Worm (Caenorhabditis elegans) whole organism, young adult: ENCODE data around the gene C18A11.1.

Source experiments
- B0261.1 ChIP-seq: sonication (generic microtip); optimal IDR thresholded peaks from 2 replicates; lab custom pipeline; 2016; ENCODE audit warnings: mild to moderate bottlenecking, missing genetic modification characterization, moderate library complexity, missing compliant biosample characterization
- B0336.3 ChIP-seq: fragments of 200-800 bp; sonication (Bioruptor generic); IDR thresholded peaks from 2 replicates; pipeline ENCODE4 v1.3.6; 2022; ENCODE audit warnings: missing genetic modification characterization, missing compliant biosample characterization
- F22D6.2 ChIP-seq: sonication (generic microtip); optimal IDR thresholded peaks from 2 replicates; lab custom pipeline; 2016; ENCODE audit warnings: mild to moderate bottlenecking, missing genetic modification characterization, missing compliant biosample characterization
- F39B2.1 ChIP-seq: fragments of 200-800 bp; sonication (Bioruptor generic); IDR thresholded peaks from 2 replicates; pipeline ENCODE4 v1.3.6; 2022; ENCODE audit warnings: missing genetic modification reagents, missing genetic modification characterization, missing compliant biosample characterization
- F49E8.2 ChIP-seq: sonication (generic microtip); optimal IDR thresholded peaks from 3 replicates; lab custom pipeline; 2017; ENCODE audit warnings: missing genetic modification characterization, mild to moderate bottlenecking, missing compliant biosample characterization, antibody characterized with exemption, moderate library complexity; ENCODE audit not compliant: insufficient read depth
- F52B5.7 ChIP-seq: sonication (generic microtip); optimal IDR thresholded peaks from 2 replicates; lab custom pipeline; 2016; ENCODE audit warnings: mild to moderate bottlenecking, missing genetic modification characterization, missing compliant biosample characterization
- F55B11.4 ChIP-seq: sonication (generic microtip); optimal IDR thresholded peaks from 2 replicates; lab custom pipeline; 2016; ENCODE audit warnings: missing compliant biosample characterization, missing genetic modification characterization, borderline replicate concordance; ENCODE audit not compliant: insufficient read depth
- Y53F4B.3 ChIP-seq: fragments of 200-800 bp; sonication (Bioruptor generic); IDR thresholded peaks from 2 replicates; pipeline ENCODE4 v1.3.6; 2022; ENCODE audit warnings: missing genetic modification reagents, missing genetic modification characterization, missing compliant biosample characterization
- ZK185.1 ChIP-seq: sonication (generic microtip); optimal IDR thresholded peaks from 2 replicates; lab custom pipeline; 2016; ENCODE audit warnings: mild to moderate bottlenecking, missing genetic modification characterization, missing compliant biosample characterization; ENCODE audit not compliant: poor library complexity, severe bottlenecking
- athp-1 ChIP-seq: sonication (generic microtip); optimal IDR thresholded peaks from 2 replicates; lab custom pipeline; 2017; ENCODE audit warnings: mild to moderate bottlenecking, missing genetic modification characterization, missing compliant biosample characterization
- attf-5 ChIP-seq: fragments of 200-800 bp; sonication (Bioruptor generic); optimal IDR thresholded peaks from 2 replicates; lab custom pipeline; 2018; ENCODE audit warnings: mild to moderate bottlenecking, missing genetic modification characterization, missing compliant biosample characterization
- ccch-3 ChIP-seq: fragments of 200-800 bp; sonication (Bioruptor generic); optimal IDR thresholded peaks from 2 replicates; lab custom pipeline; 2018; ENCODE audit warnings: mild to moderate bottlenecking, missing genetic modification characterization, missing compliant biosample characterization
- ceh-79 ChIP-seq: sonication (generic microtip); optimal IDR thresholded peaks from 2 replicates; lab custom pipeline; 2017; ENCODE audit warnings: mild to moderate bottlenecking, missing genetic modification characterization, missing compliant biosample characterization
- ceh-91 ChIP-seq: fragments of 200-800 bp; sonication (Bioruptor generic); IDR thresholded peaks from 2 replicates; pipeline ENCODE4 v1.3.6; 2022; ENCODE audit warnings: missing genetic modification reagents, missing genetic modification characterization, missing compliant biosample characterization
- dpff-1 ChIP-seq: sonication (generic microtip); optimal IDR thresholded peaks from 2 replicates; lab custom pipeline; 2017; ENCODE audit warnings: mild to moderate bottlenecking, missing genetic modification characterization, missing compliant biosample characterization
- dpl-1 ChIP-seq: fragments of 150-350 bp; optimal IDR thresholded peaks from 2 replicates; lab custom pipeline; 2014; ENCODE audit warnings: missing biosample characterization, missing genetic modification reagents, missing genetic modification characterization
- efl-1 ChIP-seq: fragments of 150-350 bp; optimal IDR thresholded peaks from 2 replicates; lab custom pipeline; 2014; ENCODE audit warnings: missing biosample characterization, missing genetic modification reagents, missing genetic modification characterization
- egl-44 ChIP-seq: fragments of 200-800 bp; sonication (Bioruptor generic); IDR thresholded peaks from 2 replicates; pipeline ENCODE4 v1.3.6; 2022; ENCODE audit warnings: missing genetic modification reagents, missing genetic modification characterization, missing compliant biosample characterization
- egrh-3 ChIP-seq: fragments of 200-800 bp; sonication (Bioruptor generic); IDR thresholded peaks from 2 replicates; pipeline ENCODE4 v1.3.6; 2022; ENCODE audit warnings: missing genetic modification reagents, missing genetic modification characterization, missing compliant biosample characterization
- fkh-3 ChIP-seq: sonication (generic microtip); optimal IDR thresholded peaks from 2 replicates; lab custom pipeline; 2016; ENCODE audit warnings: mild to moderate bottlenecking, missing genetic modification characterization, missing compliant biosample characterization
- gei-17 ChIP-seq: fragments of 200-800 bp; sonication (Bioruptor generic); optimal IDR thresholded peaks from 2 replicates; lab custom pipeline; 2018; ENCODE audit warnings: mild to moderate bottlenecking, missing genetic modification characterization, missing compliant biosample characterization
- him-1 ChIP-seq: sonication (generic microtip); optimal IDR thresholded peaks from 2 replicates; lab custom pipeline; 2016; ENCODE audit warnings: missing genotype, missing genetic modification reagents, missing genetic modification characterization, missing compliant biosample characterization
- hlh-12 ChIP-seq: sonication (generic microtip); optimal IDR thresholded peaks from 2 replicates; lab custom pipeline; 2016; ENCODE audit warnings: missing genetic modification characterization, missing compliant biosample characterization
- hmg-20 ChIP-seq: fragments of 200-800 bp; sonication (Bioruptor generic); IDR thresholded peaks from 2 replicates; pipeline ENCODE4 v1.3.6; 2022; ENCODE audit warnings: missing genetic modification reagents, missing genetic modification characterization, missing compliant biosample characterization
- lin-40 ChIP-seq: sonication (generic microtip); optimal IDR thresholded peaks from 2 replicates; lab custom pipeline; 2016; ENCODE audit warnings: missing genetic modification characterization, mild to moderate bottlenecking, missing compliant biosample characterization, missing genotype, missing genetic modification reagents
- lin-54 ChIP-seq: fragments of 200-800 bp; sonication (Bioruptor generic); optimal IDR thresholded peaks from 2 replicates; lab custom pipeline; 2018; ENCODE audit warnings: mild to moderate bottlenecking, missing genetic modification characterization, missing compliant biosample characterization
- madf-3 ChIP-seq: fragments of 200-800 bp; sonication (Bioruptor generic); IDR thresholded peaks from 2 replicates; pipeline ENCODE4 v1.3.6; 2022; ENCODE audit warnings: missing genetic modification reagents, missing genetic modification characterization, missing compliant biosample characterization
- madf-6 ChIP-seq: fragments of 200-800 bp; sonication (Bioruptor generic); IDR thresholded peaks from 2 replicates; pipeline ENCODE4 v1.3.6; 2022; ENCODE audit warnings: missing genetic modification reagents, missing genetic modification characterization, missing compliant biosample characterization
- madf-8 ChIP-seq: fragments of 200-800 bp; sonication (Bioruptor generic); conservative IDR thresholded peaks from 2 replicates; pipeline ENCODE4 v1.3.6; 2022; ENCODE audit warnings: missing genetic modification reagents, missing genetic modification characterization, missing compliant biosample characterization
- mcd-1 ChIP-seq: fragments of 200-800 bp; sonication (Bioruptor generic); IDR thresholded peaks from 2 replicates; pipeline ENCODE4 v1.3.6; 2022; ENCODE audit warnings: missing genetic modification reagents, missing genetic modification characterization, missing compliant biosample characterization
- mes-4 ChIP-seq: sonication (generic microtip); optimal IDR thresholded peaks from 2 replicates; lab custom pipeline; 2016; ENCODE audit warnings: missing genotype, missing genetic modification characterization, missing compliant biosample characterization
- nfya-1 ChIP-seq: sonication (generic microtip); optimal IDR thresholded peaks from 2 replicates; lab custom pipeline; 2017; ENCODE audit warnings: antibody characterized with exemption, missing compliant biosample characterization, missing genetic modification characterization, borderline replicate concordance; ENCODE audit not compliant: insufficient read depth
- nfya-2 ChIP-seq: fragments of 200-800 bp; sonication (Bioruptor generic); IDR thresholded peaks from 2 replicates; pipeline ENCODE4 v1.3.6; 2022; ENCODE audit warnings: missing genetic modification reagents, missing genetic modification characterization, missing compliant biosample characterization
- nfyb-1 ChIP-seq: fragments of 200-800 bp; sonication (Bioruptor generic); IDR thresholded peaks from 2 replicates; pipeline ENCODE4 v1.3.6; 2022; ENCODE audit warnings: missing genetic modification reagents, missing genetic modification characterization, missing compliant biosample characterization
- nhr-120 ChIP-seq: fragments of 200-800 bp; sonication (Bioruptor generic); IDR thresholded peaks from 2 replicates; pipeline ENCODE4 v1.3.6; 2022; ENCODE audit warnings: missing genetic modification characterization, missing compliant biosample characterization
- nhr-90 ChIP-seq: sonication (generic microtip); optimal IDR thresholded peaks from 2 replicates; lab custom pipeline; 2016; ENCODE audit warnings: missing genotype, mild to moderate bottlenecking, missing genetic modification characterization, missing compliant biosample characterization
- pbrm-1 ChIP-seq: fragments of 200-800 bp; sonication (Bioruptor generic); IDR thresholded peaks from 2 replicates; pipeline ENCODE4 v1.3.6; 2022; ENCODE audit warnings: missing genetic modification reagents, missing genetic modification characterization, missing compliant biosample characterization
- repo-1 ChIP-seq: sonication (generic microtip); optimal IDR thresholded peaks from 2 replicates; lab custom pipeline; 2017; ENCODE audit warnings: mild to moderate bottlenecking, missing genetic modification characterization, missing compliant biosample characterization
- rpc-1 ChIP-seq, 2 experiments: fragments of 150-350 bp in 1 of 2; sonication (generic microtip) in 1 of 2; optimal IDR thresholded peaks; 2 replicates each; lab custom pipeline; 2014 to 2018; ENCODE audit warnings: missing biosample characterization in 1 of 2, missing genetic modification characterization in 1 of 2, missing genetic modification reagents in 1 of 2, missing genotype in 1 of 2
- snpc-1.3 ChIP-seq: sonication (generic microtip); optimal IDR thresholded peaks from 2 replicates; lab custom pipeline; 2017; ENCODE audit warnings: missing genetic modification characterization, mild to moderate bottlenecking, missing compliant biosample characterization, antibody characterized with exemption, moderate library complexity, missing genotype, missing genetic modification reagents; ENCODE audit not compliant: insufficient read depth
- snpc-3.4 ChIP-seq: sonication (generic microtip); optimal IDR thresholded peaks from 2 replicates; lab custom pipeline; 2017; ENCODE audit warnings: missing genetic modification characterization, mild to moderate bottlenecking, missing compliant biosample characterization, antibody characterized with exemption, moderate library complexity, missing genotype, missing genetic modification reagents
- somi-1 ChIP-seq: fragments of 200-800 bp; sonication (Bioruptor generic); optimal IDR thresholded peaks from 2 replicates; lab custom pipeline; 2018; ENCODE audit warnings: mild to moderate bottlenecking, missing genetic modification characterization, missing compliant biosample characterization
- tbx-9 ChIP-seq: sonication (generic microtip); optimal IDR thresholded peaks from 2 replicates; lab custom pipeline; 2016; ENCODE audit warnings: borderline replicate concordance, missing genetic modification characterization, inconsistent platforms, missing compliant biosample characterization
- unc-62 ChIP-seq: fragments of 150-350 bp; optimal IDR thresholded peaks from 2 replicates; lab custom pipeline; 2014; ENCODE audit warnings: missing biosample characterization, missing genetic modification reagents, missing genetic modification characterization
- ztf-18 ChIP-seq: sonication (generic microtip); optimal IDR thresholded peaks from 2 replicates; lab custom pipeline; 2016; ENCODE audit warnings: missing genotype, mild to moderate bottlenecking, missing genetic modification characterization, missing compliant biosample characterization
- ztf-25 ChIP-seq: fragments of 200-800 bp; sonication (Bioruptor generic); IDR thresholded peaks from 2 replicates; pipeline ENCODE4 v1.3.6; 2022; ENCODE audit warnings: missing genetic modification reagents, missing genetic modification characterization, missing compliant biosample characterization
- ztf-26 ChIP-seq: sonication (generic microtip); optimal IDR thresholded peaks from 2 replicates; lab custom pipeline; 2017; ENCODE audit warnings: missing genetic modification characterization, missing compliant biosample characterization
- ztf-28 ChIP-seq: fragments of 200-800 bp; sonication (Bioruptor generic); IDR thresholded peaks from 2 replicates; pipeline ENCODE4 v1.3.6; 2022; ENCODE audit warnings: missing genetic modification reagents, missing genetic modification characterization, missing compliant biosample characterization
- ztf-3 ChIP-seq: fragments of 200-800 bp; sonication (Bioruptor generic); optimal IDR thresholded peaks from 2 replicates; lab custom pipeline; 2018; ENCODE audit warnings: mild to moderate bottlenecking, missing genetic modification characterization, missing compliant biosample characterization

The C18A11.1 gene

DNA sequence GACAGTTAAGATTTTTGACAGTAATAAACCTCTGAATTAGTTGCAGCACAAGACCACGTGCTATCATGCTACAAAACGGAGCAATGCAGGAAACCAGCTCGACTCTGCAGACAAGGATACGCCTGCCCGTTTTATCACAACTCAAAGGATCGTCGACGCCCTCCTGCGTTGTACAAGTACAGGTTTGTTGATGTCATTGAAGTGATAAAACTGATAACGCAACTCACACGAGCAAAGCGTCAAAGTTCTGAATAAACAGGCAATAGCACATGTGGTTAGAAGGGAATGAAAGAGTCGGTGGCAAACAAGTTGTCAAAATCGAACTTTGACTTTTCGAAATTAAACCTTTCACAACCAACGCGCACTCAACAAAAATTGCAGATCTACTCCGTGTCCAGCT is 46.4 kb upstream of the C18A11.1 start (continued):
- TF ChIP-seq ZK185.1 (tag; lab: Kevin White, UChicago) (no peak), nhr-120 (no peak), madf-6 (GFP tag; lab: Robert Waterston, UW) (no peak), pbrm-1 (GFP tag; lab: Robert Waterston, UW) (0 out of 2 replicates have a peak, but pooled peaks have one; percentile 10), egl-44 (GFP tag; lab: Robert Waterston, UW) (peak; percentile 38; the same call in 1 of the 2 replicates), repo-1 (tag; lab: Kevin White, UChicago) (peak; percentile 3), ztf-26 (tag; lab: Kevin White, UChicago) (no peak), efl-1 (no peak), F39B2.1 (GFP tag; lab: Robert Waterston, UW) (no peak), nhr-90 (tag; lab: Kevin White, UChicago) (peak; percentile 42), hlh-12 (tag; lab: Kevin White, UChicago) (no peak), ztf-18 (tag; lab: Kevin White, UChicago) (no peak), madf-3 (GFP tag; lab: Robert Waterston, UW) (no peak), nfyb-1 (GFP tag; lab: Robert Waterston, UW) (peak; percentile 64; the same call in 1 of the 2 replicates), snpc-3.4 (tag; lab: Kevin White, UChicago) (no peak), ceh-91 (no peak), dpl-1 (GFP tag; lab: Kevin White, UChicago) (no peak), somi-1 (no peak), nfya-1 (no peak), athp-1 (tag; lab: Kevin White, UChicago) (no peak), nfya-2 (GFP tag; lab: Robert Waterston, UW) (no peak), mcd-1 (no peak), rpc-1 (optimal IDR thresholded peaks at IDR 0.05; lab: Kevin White, UChicago) (no peak), rpc-1 (tag; optimal IDR thresholded peaks at IDR 0.05; lab: Kevin White, UChicago) (no peak), F52B5.7 (tag; lab: Kevin White, UChicago) (no peak), lin-40 (no peak), ceh-79 (tag; lab: Kevin White, UChicago) (no peak), tbx-9 (tag; lab: Kevin White, UChicago) (no peak), unc-62 (GFP tag; lab: Kevin White, UChicago) (no peak), ztf-28 (GFP tag; lab: Robert Waterston, UW) (no peak), madf-8 (no peak), attf-5 (GFP tag; lab: Kevin White, UChicago) (no peak), F55B11.4 (tag; lab: Kevin White, UChicago) (no peak), ztf-25 (GFP tag; lab: Robert Waterston, UW) (no peak), lin-54 (GFP tag; lab: Kevin White, UChicago) (peak; percentile 19), ccch-3 (no peak), F49E8.2 (tag; lab: Kevin White, UChicago) (no peak), B0336.3 (GFP tag; lab: Robert Waterston, UW) (no peak), gei-17 (GFP tag; lab: Kevin White, UChicago) (no peak), mes-4 (tag; lab: Kevin White, UChicago) (no peak), ztf-3 (GFP tag; lab: Kevin White, UChicago) (no peak), snpc-1.3 (tag; lab: Kevin White, UChicago) (no peak), F22D6.2 (tag; lab: Kevin White, UChicago) (no peak), dpff-1 (tag; lab: Kevin White, UChicago) (no peak), egrh-3 (GFP tag; lab: Robert Waterston, UW) (no peak), Y53F4B.3 (GFP tag; lab: Robert Waterston, UW) (no peak), hmg-20 (GFP tag; lab: Robert Waterston, UW) (no peak), fkh-3 (tag; lab: Kevin White, UChicago) (no peak), B0261.1 (tag; lab: Kevin White, UChicago) (no peak), him-1 (no peak)
